Fruit fly (Drosophila melanogaster) whole organism, prepupa: ENCODE data around the gene m.

ENCODE experiments used
- CG3919 ChIP-seq: fragments of 200-800 bp; sonication (Bioruptor generic); optimal IDR thresholded peaks from 3 replicates; lab custom pipeline; 2016; ENCODE audit warnings: missing biosample characterization, missing genetic modification characterization
- Sox15 ChIP-seq: fragments of 200-800 bp; sonication (Bioruptor generic); optimal IDR thresholded peaks from 3 replicates; lab custom pipeline; 2016; ENCODE audit warnings: missing biosample characterization, missing genetic modification characterization
- dac ChIP-seq: fragments of 200-800 bp; sonication (Bioruptor generic); optimal IDR thresholded peaks from 2 replicates; lab custom pipeline; 2017; ENCODE audit warnings: missing biosample characterization, mild to moderate bottlenecking, missing genetic modification characterization
- salr ChIP-seq, 2 experiments: fragments of 200-800 bp; sonication (Bioruptor generic); optimal IDR thresholded peaks; 3 replicates each; lab custom pipeline; 2016 to 2018; ENCODE audit warnings: missing biosample characterization in 2 of 2, missing genetic modification characterization in 2 of 2, mild to moderate bottlenecking in 1 of 2
- topi ChIP-seq: fragments of 200-800 bp; sonication (Bioruptor generic); optimal IDR thresholded peaks from 3 replicates; lab custom pipeline; 2016; ENCODE audit warnings: missing biosample characterization, missing genetic modification characterization

- TF ChIP-seq salr (GFP tag; optimal IDR thresholded peaks at IDR 0.05; lab: Kevin White, UChicago) (no peak), dac (GFP tag; lab: Kevin White, UChicago) (no peak), CG3919 (GFP tag; lab: Kevin White, UChicago) (no peak), topi (no peak), Sox15 (no peak)
These were observed 39.4 kb downstream of the m start for dm6 chrX:11793434-11793833.
